Fruit fly (Drosophila melanogaster) whole organism, embryonic: ENCODE data around the gene Art3.
A peak's percentile ranks its signal among the peaks of the same experiment; 100 is the strongest.

Source experiments
- Ada2b ChIP-seq: fragments of 200-800 bp; sonication (Bioruptor generic); IDR thresholded peaks from 2 replicates; pipeline ENCODE4 v1.3.6; 2022; ENCODE audit warnings: missing biosample characterization, missing genetic modification characterization
- Bdp1 ChIP-seq: fragments of 200-800 bp; sonication (Bioruptor generic); optimal IDR thresholded peaks from 3 replicates; lab custom pipeline; 2016; ENCODE audit warnings: missing biosample characterization, missing genetic modification characterization
- CG10147 ChIP-seq: fragments of 200-800 bp; sonication (Bioruptor generic); optimal IDR thresholded peaks from 2 replicates; lab custom pipeline; 2019; ENCODE audit warnings: missing biosample characterization, mild to moderate bottlenecking, missing genetic modification characterization, moderate library complexity
- CG10274 ChIP-seq: fragments of 200-800 bp; sonication (Bioruptor generic); optimal IDR thresholded peaks from 3 replicates; lab custom pipeline; 2017; ENCODE audit warnings: missing biosample characterization, mild to moderate bottlenecking, missing genetic modification characterization
- CG11398 ChIP-seq: fragments of 200-800 bp; sonication (Bioruptor generic); optimal IDR thresholded peaks from 2 replicates; lab custom pipeline; 2016; ENCODE audit warnings: missing biosample characterization, missing genetic modification characterization
- CG11560 ChIP-seq: fragments of 200-800 bp; sonication (Bioruptor generic); IDR thresholded peaks from 3 replicates; pipeline ENCODE4 v1.3.6; 2022; ENCODE audit warnings: missing biosample characterization, missing genetic modification characterization
- CG14965 ChIP-seq: fragments of 200-800 bp; sonication (Bioruptor generic); optimal IDR thresholded peaks from 2 replicates; lab custom pipeline; 2016; ENCODE audit warnings: missing biosample characterization, missing genetic modification characterization, borderline replicate concordance
- CG16779 ChIP-seq: fragments of 200-800 bp; sonication (Bioruptor generic); IDR thresholded peaks from 2 replicates; pipeline ENCODE4 v1.3.6; 2022; ENCODE audit warnings: missing biosample characterization, missing genetic modification characterization
- CG2889 ChIP-seq: fragments of 200-800 bp; sonication (Bioruptor generic); IDR thresholded peaks from 3 replicates; pipeline ENCODE4 v1.3.6; 2022; ENCODE audit warnings: missing biosample characterization, missing genetic modification characterization
- CG3065 ChIP-seq: fragments of 200-800 bp; sonication (Bioruptor generic); optimal IDR thresholded peaks from 2 replicates; lab custom pipeline; 2016; ENCODE audit warnings: missing biosample characterization, missing genetic modification characterization
- CG31441 ChIP-seq: fragments of 200-800 bp; sonication (Bioruptor generic); IDR thresholded peaks from 2 replicates; pipeline ENCODE4 v1.3.6; 2022; ENCODE audit warnings: missing biosample characterization, missing genetic modification characterization
- CG33213 ChIP-seq: fragments of 200-800 bp; sonication (Bioruptor generic); optimal IDR thresholded peaks from 3 replicates; lab custom pipeline; 2016; ENCODE audit warnings: missing biosample characterization, missing genetic modification characterization
- CG42726 ChIP-seq: fragments of 200-800 bp; sonication (Bioruptor generic); IDR thresholded peaks from 2 replicates; pipeline ENCODE4 v1.3.6; 2022; ENCODE audit warnings: missing biosample characterization, missing genetic modification characterization; ENCODE audit not compliant: partially characterized antibody
- CG6175 ChIP-seq: fragments of 200-800 bp; sonication (Bioruptor generic); IDR thresholded peaks from 3 replicates; pipeline ENCODE4 v1.3.6; 2022; ENCODE audit warnings: missing biosample characterization, missing genetic modification characterization
- CG7357 ChIP-seq: fragments of 200-800 bp; sonication (Bioruptor generic); IDR thresholded peaks from 3 replicates; pipeline ENCODE4 v1.3.6; 2022; ENCODE audit warnings: missing biosample characterization, missing genetic modification characterization
- CG7556 ChIP-seq: fragments of 200-800 bp; sonication (Bioruptor generic); optimal IDR thresholded peaks from 2 replicates; lab custom pipeline; 2017; ENCODE audit warnings: missing biosample characterization, mild to moderate bottlenecking, missing genetic modification characterization
- Dp ChIP-seq: fragments of 200-800 bp; sonication (Bioruptor generic); optimal IDR thresholded peaks from 2 replicates; lab custom pipeline; 2018; ENCODE audit warnings: missing biosample characterization, mild to moderate bottlenecking, missing genetic modification characterization, moderate library complexity
- Eip74EF ChIP-seq, 2 experiments: fragments of 200-800 bp in 1 of 2; fragments of >200 bp in 1 of 2; sonication (Bioruptor generic) in 1 of 2; optimal IDR thresholded peaks; 2 replicates each; lab custom pipeline; 2017 to 2019; ENCODE audit warnings: missing biosample characterization in 2 of 2, missing genetic modification characterization in 2 of 2, mild to moderate bottlenecking in 1 of 2, moderate library complexity in 1 of 2
- Fer2 ChIP-seq: fragments of 200-800 bp; sonication (Bioruptor generic); optimal IDR thresholded peaks from 2 replicates; lab custom pipeline; 2018; ENCODE audit warnings: missing biosample characterization, mild to moderate bottlenecking, missing genetic modification characterization, moderate library complexity
- GATAe ChIP-seq: fragments of 200-800 bp; sonication (Bioruptor generic); conservative IDR thresholded peaks from 2 replicates; pipeline ENCODE4 v1.3.6; 2022; ENCODE audit warnings: missing biosample characterization, missing genetic modification characterization
- HLH4C ChIP-seq: fragments of 200-800 bp; sonication (Bioruptor generic); IDR thresholded peaks from 3 replicates; pipeline ENCODE4 v1.3.6; 2022; ENCODE audit warnings: missing biosample characterization, missing genetic modification characterization; ENCODE audit not compliant: partially characterized antibody
- HLH54F ChIP-seq: fragments of 200-800 bp; sonication (Bioruptor generic); optimal IDR thresholded peaks from 3 replicates; lab custom pipeline; 2016; ENCODE audit warnings: missing biosample characterization, missing genetic modification characterization
- NC2β ChIP-seq: fragments of 200-800 bp; sonication (Bioruptor generic); optimal IDR thresholded peaks from 2 replicates; lab custom pipeline; 2016; ENCODE audit warnings: missing biosample characterization, missing genetic modification characterization
- NK7.1 ChIP-seq: fragments of 200-800 bp; sonication (Bioruptor generic); optimal IDR thresholded peaks from 3 replicates; lab custom pipeline; 2016; ENCODE audit warnings: missing biosample characterization, missing genetic modification characterization
- NfI ChIP-seq: fragments of 200-800 bp; sonication (Bioruptor generic); optimal IDR thresholded peaks from 3 replicates; lab custom pipeline; 2018; ENCODE audit warnings: missing biosample characterization, mild to moderate bottlenecking, missing genetic modification characterization, moderate library complexity
- Rx ChIP-seq: fragments of 200-800 bp; sonication (Bioruptor generic); IDR thresholded peaks from 2 replicates; pipeline ENCODE4 v1.3.6; 2022; ENCODE audit warnings: missing biosample characterization, missing genetic modification characterization
- Sry-δ ChIP-seq: fragments of 200-800 bp; sonication (Bioruptor generic); optimal IDR thresholded peaks from 2 replicates; lab custom pipeline; 2016; ENCODE audit warnings: missing biosample characterization, missing genetic modification characterization
- ac ChIP-seq: fragments of 200-800 bp; sonication (Bioruptor generic); optimal IDR thresholded peaks from 3 replicates; lab custom pipeline; 2017; ENCODE audit warnings: missing biosample characterization, mild to moderate bottlenecking, missing genetic modification characterization
- ap ChIP-seq: fragments of 200-800 bp; sonication (Bioruptor generic); IDR thresholded peaks from 2 replicates; pipeline ENCODE4 v1.3.6; 2022; ENCODE audit warnings: missing biosample characterization, missing genetic modification characterization
- ase ChIP-seq: fragments of 200-800 bp; sonication (Bioruptor generic); IDR thresholded peaks from 3 replicates; pipeline ENCODE4 v1.3.6; 2022; ENCODE audit warnings: missing biosample characterization, missing genetic modification characterization
- ato ChIP-seq: fragments of 200-800 bp; sonication (Bioruptor generic); IDR thresholded peaks from 2 replicates; pipeline ENCODE4 v1.3.6; 2022; ENCODE audit warnings: missing biosample characterization, missing genetic modification characterization; ENCODE audit not compliant: partially characterized antibody
- bcd ChIP-seq: fragments of 200-800 bp; sonication (Bioruptor generic); optimal IDR thresholded peaks from 2 replicates; lab custom pipeline; 2017; ENCODE audit warnings: missing biosample characterization, mild to moderate bottlenecking, missing genetic modification characterization
- crol ChIP-seq: fragments of 200-800 bp; sonication (Bioruptor generic); IDR thresholded peaks from 2 replicates; pipeline ENCODE4 v1.3.6; 2022; ENCODE audit warnings: missing biosample characterization, missing genetic modification characterization
- dan ChIP-seq: fragments of 200-800 bp; sonication (Bioruptor generic); IDR thresholded peaks from 2 replicates; pipeline ENCODE4 v1.3.6; 2022; ENCODE audit warnings: missing biosample characterization, missing genetic modification characterization
- gt ChIP-seq: fragments of 200-800 bp; sonication (Bioruptor generic); IDR thresholded peaks from 2 replicates; pipeline ENCODE4 v1.3.6; 2022; ENCODE audit warnings: missing biosample characterization, missing genetic modification characterization
- jing ChIP-seq: fragments of 200-800 bp; sonication (Bioruptor generic); optimal IDR thresholded peaks from 2 replicates; lab custom pipeline; 2018; ENCODE audit warnings: missing biosample characterization, mild to moderate bottlenecking, missing genetic modification characterization
- ken ChIP-seq: fragments of 200-800 bp; sonication (Bioruptor generic); IDR thresholded peaks from 3 replicates; pipeline ENCODE4 v1.3.6; 2022; ENCODE audit warnings: missing biosample characterization, missing genetic modification characterization
- klu ChIP-seq: fragments of 200-800 bp; sonication (Bioruptor generic); IDR thresholded peaks from 2 replicates; pipeline ENCODE4 v1.3.6; 2022; ENCODE audit warnings: missing biosample characterization, missing genetic modification characterization
- knrl ChIP-seq: fragments of 200-800 bp; sonication (Bioruptor generic); IDR thresholded peaks from 3 replicates; pipeline ENCODE4 v1.3.6; 2022; ENCODE audit warnings: missing biosample characterization, missing genetic modification characterization; ENCODE audit not compliant: partially characterized antibody
- maf-S ChIP-seq: fragments of 200-800 bp; sonication (Bioruptor generic); optimal IDR thresholded peaks from 2 replicates; lab custom pipeline; 2016; ENCODE audit warnings: missing biosample characterization, missing genetic modification characterization
- mirr ChIP-seq: fragments of 200-800 bp; sonication (Bioruptor generic); optimal IDR thresholded peaks from 3 replicates; lab custom pipeline; 2018; ENCODE audit warnings: missing biosample characterization, mild to moderate bottlenecking, missing genetic modification characterization
- nmo ChIP-seq: fragments of 200-800 bp; sonication (Bioruptor generic); optimal IDR thresholded peaks from 2 replicates; lab custom pipeline; 2018; ENCODE audit warnings: missing biosample characterization, mild to moderate bottlenecking, missing genetic modification characterization, moderate library complexity
- pan ChIP-seq, 4 experiments: fragments of >200 bp in 3 of 4; fragments of 200-800 bp in 1 of 4; sonication (Bioruptor generic) in 1 of 4; optimal IDR thresholded peaks in 3 of 4; IDR thresholded peaks in 1 of 4; 2 replicates each; pipeline versions ENCODE4 v1.3.6 to Lab custom; 2017 to 2022; ENCODE audit warnings: missing biosample characterization in 2 of 4, missing genetic modification characterization in 2 of 4, mixed read lengths in 1 of 4
- salm ChIP-seq: fragments of 200-800 bp; sonication (Bioruptor generic); optimal IDR thresholded peaks from 2 replicates; lab custom pipeline; 2018; ENCODE audit warnings: missing biosample characterization, mild to moderate bottlenecking, missing genetic modification characterization
- shn ChIP-seq: fragments of 200-800 bp; sonication (Bioruptor generic); optimal IDR thresholded peaks from 3 replicates; lab custom pipeline; 2016; ENCODE audit warnings: missing biosample characterization, missing genetic modification characterization
- ssp ChIP-seq: fragments of 200-800 bp; sonication (Bioruptor generic); IDR thresholded peaks from 2 replicates; pipeline ENCODE4 v1.3.6; 2022; ENCODE audit warnings: missing biosample characterization, missing genetic modification characterization
- tll ChIP-seq, 2 experiments: fragments of 200-800 bp in 1 of 2; fragments of >200 bp in 1 of 2; sonication (Bioruptor generic) in 1 of 2; optimal IDR thresholded peaks; 2 replicates each; lab custom pipeline; 2017 to 2019; ENCODE audit warnings: missing biosample characterization in 2 of 2, missing genetic modification characterization in 2 of 2, mild to moderate bottlenecking in 1 of 2, moderate library complexity in 1 of 2
- twi ChIP-seq: fragments of 200-800 bp; optimal IDR thresholded peaks from 2 replicates; lab custom pipeline; 2019; ENCODE audit warnings: missing biosample characterization, mild to moderate bottlenecking, missing genetic modification characterization, moderate library complexity
- vfl ChIP-seq: fragments of 200-800 bp; sonication (Bioruptor generic); optimal IDR thresholded peaks from 2 replicates; lab custom pipeline; 2016; ENCODE audit warnings: missing biosample characterization, missing genetic modification characterization
- zf30C ChIP-seq: fragments of 200-800 bp; sonication (Bioruptor generic); optimal IDR thresholded peaks from 3 replicates; lab custom pipeline; 2018; ENCODE audit warnings: missing biosample characterization, mild to moderate bottlenecking, missing genetic modification characterization

Art3 gene

dm6 chr3R:15213362-15213989, 15.7 kb downstream of the Art3 start, which contains the start of the genes CG6654 and CG4210:
Gene CG6654 (minus strand): TSS chr3R:15213658.
Gene CG4210 (plus strand): TSS chr3R:15213974.
- TF ChIP-seq Ada2b (GFP tag; lab: Robert Waterston, UW) (no peak), GATAe (no peak), Bdp1 (GFP tag; lab: Kevin White, UChicago) (no peak), CG7357 (GFP tag; lab: Robert Waterston, UW) (no peak), CG7556 (GFP tag; lab: Kevin White, UChicago) (no peak), jing (GFP tag; lab: Kevin White, UChicago) (no peak), Dp (GFP tag; lab: Kevin White, UChicago) (peak; percentile 90), shn (GFP tag; lab: Kevin White, UChicago) (no peak), vfl (GFP tag; lab: Kevin White, UChicago) (no peak), tll (GFP tag; optimal IDR thresholded peaks at IDR 0.05; lab: Kevin White, UChicago) (no peak), gt (no peak), ato (GFP tag; lab: Robert Waterston, UW) (no peak), bcd (GFP tag; lab: Kevin White, UChicago) (no peak), ac (GFP tag; lab: Kevin White, UChicago) (no peak), Sry-δ (peak; percentile 74), HLH4C (GFP tag; lab: Robert Waterston, UW) (no peak), knrl (GFP tag; lab: Robert Waterston, UW) (peak; percentile 58; the same call in 2 of the 3 replicates), maf-S (GFP tag; lab: Kevin White, UChicago) (no peak), CG10147 (no peak), klu (no peak), CG16779 (GFP tag; lab: Robert Waterston, UW) (no peak), CG42726 (GFP tag; lab: Robert Waterston, UW) (no peak), CG6175 (no peak), Fer2 (no peak), twi (tag; lab: Kevin White, UChicago) (no peak), ap (GFP tag; lab: Robert Waterston, UW) (no peak), CG31441 (GFP tag; lab: Robert Waterston, UW) (peak; percentile 64), zf30C (no peak), NK7.1 (GFP tag; lab: Kevin White, UChicago) (no peak), CG10274 (no peak), CG11398 (GFP tag; lab: Kevin White, UChicago) (no peak), Rx (GFP tag; lab: Robert Waterston, UW) (no peak), crol (GFP tag; lab: Robert Waterston, UW) (no peak), NC2β (GFP tag; lab: Kevin White, UChicago) (no peak), salm (tag; lab: Kevin White, UChicago) (no peak), pan (optimal IDR thresholded peaks at IDR 0.05; lab: Kevin White, UChicago) (no peak), pan (GFP tag; optimal IDR thresholded peaks at IDR 0.05 in 1 of 2, IDR thresholded peaks at IDR 0.05 in 1 of 2) (no peak), nmo (GFP tag; lab: Kevin White, UChicago) (peak; percentile 56), ase (no peak), CG2889 (GFP tag; lab: Robert Waterston, UW) (no peak), mirr (no peak), Eip74EF (GFP tag; optimal IDR thresholded peaks at IDR 0.05; lab: Kevin White, UChicago) (no peak), ken (no peak), dan (no peak), CG3065 (GFP tag; lab: Kevin White, UChicago) (no peak), NfI (peak; percentile 3), HLH54F (GFP tag; lab: Kevin White, UChicago) (no peak), ssp (GFP tag; lab: Robert Waterston, UW) (no peak), CG14965 (GFP tag; lab: Kevin White, UChicago) (no peak), CG33213 (GFP tag; lab: Kevin White, UChicago) (no peak), CG11560 (tag; lab: Robert Waterston, UW) (no peak)
